Worm (Caenorhabditis elegans) whole organism, mixed stage, embryonic: ENCODE measurements around the gene Y44A6D.6.

Experiments
- ceh-43 ChIP-seq: fragments of 200-800 bp; sonication (Bioruptor generic); optimal IDR thresholded peaks from 2 replicates; lab custom pipeline; 2018; ENCODE audit warnings: mild to moderate bottlenecking, missing genetic modification characterization, moderate library complexity, missing compliant biosample characterization
- cnd-1 ChIP-seq: fragments of 200-800 bp; sonication (Bioruptor generic); optimal IDR thresholded peaks from 2 replicates; lab custom pipeline; 2018; ENCODE audit warnings: mild to moderate bottlenecking, missing genetic modification characterization, missing compliant biosample characterization
- elt-1 ChIP-seq: sonication (generic microtip); optimal IDR thresholded peaks from 2 replicates; lab custom pipeline; 2017; ENCODE audit warnings: missing genetic modification characterization, mild to moderate bottlenecking, missing compliant biosample characterization, antibody characterized with exemption, moderate library complexity, borderline replicate concordance; ENCODE audit not compliant: insufficient read depth
- elt-3 ChIP-seq: fragments of 150-350 bp; optimal IDR thresholded peaks from 2 replicates; lab custom pipeline; 2014; ENCODE audit warnings: missing biosample characterization, missing genetic modification characterization
- lsy-2 ChIP-seq: fragments of 150-350 bp; optimal IDR thresholded peaks from 2 replicates; lab custom pipeline; 2014; ENCODE audit warnings: missing biosample characterization, missing genetic modification characterization
- mab-5 ChIP-seq: fragments of 150-350 bp; optimal IDR thresholded peaks from 2 replicates; lab custom pipeline; 2014; ENCODE audit warnings: missing biosample characterization, missing genetic modification characterization
- mls-2 ChIP-seq: sonication (generic microtip); optimal IDR thresholded peaks from 2 replicates; lab custom pipeline; 2016; ENCODE audit warnings: mild to moderate bottlenecking, missing genetic modification characterization, moderate library complexity, missing compliant biosample characterization
- nhr-237 ChIP-seq: fragments of 150-350 bp; optimal IDR thresholded peaks from 2 replicates; lab custom pipeline; 2014; ENCODE audit warnings: missing biosample characterization, missing genetic modification characterization
- pha-4 ChIP-seq: fragments of 150-350 bp; optimal IDR thresholded peaks from 2 replicates; lab custom pipeline; 2018; ENCODE audit warnings: missing biosample characterization, missing genetic modification reagents, missing genetic modification characterization
- sptf-1 ChIP-seq: sonication (generic microtip); optimal IDR thresholded peaks from 2 replicates; lab custom pipeline; 2017; ENCODE audit warnings: mild to moderate bottlenecking, missing genetic modification characterization, moderate library complexity, missing compliant biosample characterization
- unc-39 ChIP-seq: fragments of 150-350 bp; optimal IDR thresholded peaks from 2 replicates; lab custom pipeline; 2014; ENCODE audit warnings: missing biosample characterization, missing genetic modification characterization
- unc-62 ChIP-seq: fragments of 150-350 bp; optimal IDR thresholded peaks from 2 replicates; lab custom pipeline; 2014; ENCODE audit warnings: missing biosample characterization, missing genetic modification reagents, missing genetic modification characterization

DNA sequence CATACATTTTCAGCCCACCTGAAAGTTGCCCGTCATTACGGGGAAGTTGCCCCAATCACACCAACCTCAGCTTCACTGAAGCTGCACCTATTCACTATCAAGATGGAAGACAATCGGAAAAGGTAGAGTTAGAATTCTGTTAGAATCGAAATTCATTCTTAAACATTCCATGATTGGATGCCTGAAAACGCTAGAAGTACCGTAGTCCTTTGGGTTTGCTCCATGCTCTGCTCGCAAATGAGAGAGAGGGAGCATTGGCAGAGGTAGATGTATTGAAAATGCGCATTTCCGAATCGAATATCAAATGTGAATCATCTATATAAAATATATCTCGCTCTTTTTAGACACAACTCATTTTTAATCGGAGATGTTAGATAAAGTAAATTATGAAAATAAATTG, 26.7 kb upstream of the Y44A6D.6 start, which contains the start of gene hif-1:
- no peak for TF ChIP-seq unc-39 (tag; lab: Kevin White, UChicago)
- no peak for TF ChIP-seq unc-62 (GFP tag; lab: Kevin White, UChicago)
- TF ChIP-seq mls-2 (tag; lab: Kevin White, UChicago): no peak
- TF ChIP-seq pha-4 (tag; lab: Kevin White, UChicago): no peak
- TF ChIP-seq elt-3 (tag; lab: Kevin White, UChicago): no peak
- TF ChIP-seq nhr-237 (tag; lab: Kevin White, UChicago): no peak
- no peak for TF ChIP-seq elt-1
- TF ChIP-seq lsy-2 (tag; lab: Kevin White, UChicago): no peak
- no peak for TF ChIP-seq sptf-1 (tag; lab: Kevin White, UChicago)
- TF ChIP-seq cnd-1: no peak
- TF ChIP-seq mab-5: no peak
- no peak for TF ChIP-seq ceh-43 (GFP tag; lab: Kevin White, UChicago)
